Worm (Caenorhabditis elegans): ENCODE data around the gene Y34B4A.7.

Y34B4A.7 gene

DNA sequence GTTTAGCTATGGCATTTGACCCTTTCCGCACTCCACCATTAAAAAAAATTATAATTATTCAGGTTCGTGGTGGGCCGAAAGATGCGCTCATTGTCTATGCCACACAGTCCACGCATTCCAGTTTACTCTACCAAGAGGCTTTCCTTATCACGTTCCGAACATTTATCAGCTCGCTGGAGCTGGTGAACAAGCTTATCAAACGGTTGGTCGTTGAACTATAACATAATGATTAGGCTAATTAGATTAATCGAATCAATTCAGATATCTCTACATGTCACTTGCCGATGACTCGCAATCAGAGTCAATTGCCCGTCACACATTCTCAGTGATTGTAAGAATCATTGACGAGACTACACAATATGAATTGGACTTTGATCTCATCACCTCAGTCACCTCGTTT lies 25.2 kb downstream of the Y34B4A.7 start:
- TF ChIP-seq mab-5 (tag; optimal IDR thresholded peaks at IDR 0.05) (no peak), nhr-21 (tag; optimal IDR thresholded peaks at IDR 0.05) (no peak), lin-13 (GFP tag; optimal IDR thresholded peaks at IDR 0.05) (no peak), ZK546.5 (tag; optimal IDR thresholded peaks at IDR 0.05) (no peak), snpc-4 (tag; optimal IDR thresholded peaks at IDR 0.05) (no peak), peb-1 (tag; optimal IDR thresholded peaks at IDR 0.05) (no peak), lin-39 (tag; optimal IDR thresholded peaks at IDR 0.05) (no peak), gmeb-1 (tag; optimal IDR thresholded peaks at IDR 0.05) (no peak), mdl-1 (tag; optimal IDR thresholded peaks at IDR 0.05) (no peak), F13H6.1 (tag; optimal IDR thresholded peaks at IDR 0.05) (no peak), ceh-16 (tag; optimal IDR thresholded peaks at IDR 0.05) (no peak), zag-1 (tag; optimal IDR thresholded peaks at IDR 0.05) (no peak), nhr-11 (tag; optimal IDR thresholded peaks at IDR 0.05) (no peak), lin-11 (tag; optimal IDR thresholded peaks at IDR 0.05) (no peak), ztf-11 (tag; optimal IDR thresholded peaks at IDR 0.05) (no peak), ztf-1 (GFP tag; conservative IDR thresholded peaks at IDR 0.05) (no peak), nhr-25 (tag; optimal IDR thresholded peaks at IDR 0.05) (no peak), ztf-4 (tag; optimal IDR thresholded peaks at IDR 0.05) (no peak), egl-27 (tag; optimal IDR thresholded peaks at IDR 0.05) (no peak), sem-4 (tag; optimal IDR thresholded peaks at IDR 0.05) (no peak)

DNA sequence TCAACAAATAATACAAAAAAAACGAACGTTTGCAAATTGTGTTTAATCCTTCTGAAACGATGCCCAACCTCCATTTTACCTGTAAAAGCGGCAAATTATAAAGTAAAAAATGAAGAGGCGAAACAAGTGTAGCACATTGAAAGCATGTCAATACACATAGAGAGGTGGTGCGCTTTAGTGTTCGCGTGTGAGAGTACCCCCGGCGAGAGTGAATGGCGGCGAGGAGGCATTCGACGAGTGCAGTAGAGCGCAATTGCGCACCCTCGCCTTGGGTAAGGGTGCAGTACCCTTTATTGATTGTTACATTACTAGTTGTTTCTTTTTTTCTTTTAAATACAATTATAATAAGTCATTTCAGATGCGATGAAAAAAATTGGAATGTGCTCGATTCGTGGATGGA lies 31.1 kb downstream of the Y34B4A.7 start, which contains the start of gene hst-6:
hst-6 (plus strand) TSS at position 353 of the 400 bp plus-strand sequence.
- TF ChIP-seq sma-9 (GFP tag; optimal IDR thresholded peaks at IDR 0.05) (peak; percentile 76), sma-9 (tag; optimal IDR thresholded peaks at IDR 0.05) (no peak), ceh-16 (tag; optimal IDR thresholded peaks at IDR 0.05) (peak; percentile 8), lin-11 (tag; optimal IDR thresholded peaks at IDR 0.05) (peak; percentile 51), ZK546.5 (tag; optimal IDR thresholded peaks at IDR 0.05) (no peak), lsy-2 (tag; optimal IDR thresholded peaks at IDR 0.05) (peak in 1 of 2 experiments; percentile 23), nhr-10 (tag; optimal IDR thresholded peaks at IDR 0.05) (no peak), unc-55 (GFP tag; optimal IDR thresholded peaks at IDR 0.05) (peak; percentile 78), crh-2 (tag; optimal IDR thresholded peaks at IDR 0.05) (peak; percentile 71), gmeb-1 (tag; optimal IDR thresholded peaks at IDR 0.05) (peak; percentile 12), mdl-1 (tag; optimal IDR thresholded peaks at IDR 0.05) (peak in 1 of 2 experiments; percentile 0), nhr-25 (tag; optimal IDR thresholded peaks at IDR 0.05) (peak; percentile 67), sma-3 (GFP tag; optimal IDR thresholded peaks at IDR 0.05) (peak; percentile 47), fos-1 (tag; optimal IDR thresholded peaks at IDR 0.05) (peak; percentile 41), Y55F3AM.14 (GFP tag; optimal IDR thresholded peaks at IDR 0.05) (no peak), blmp-1 (tag; optimal IDR thresholded peaks at IDR 0.05; ENCODE audit: insufficient read depth) (peak; percentile 44), unc-62 (GFP tag; optimal IDR thresholded peaks at IDR 0.05) (no peak), R02D3.7 (tag; optimal IDR thresholded peaks at IDR 0.05) (no peak), sem-4 (tag; optimal IDR thresholded peaks at IDR 0.05) (peak; percentile 29), C34F6.9 (tag; optimal IDR thresholded peaks at IDR 0.05) (peak; percentile 80), nhr-11 (tag; optimal IDR thresholded peaks at IDR 0.05) (no peak), F13H6.1 (tag; optimal IDR thresholded peaks at IDR 0.05) (peak; percentile 81), ztf-4 (tag; optimal IDR thresholded peaks at IDR 0.05) (no peak), mab-5 (tag; optimal IDR thresholded peaks at IDR 0.05) (peak; percentile 25), nhr-129 (tag; optimal IDR thresholded peaks at IDR 0.05) (peak; percentile 60)

DNA sequence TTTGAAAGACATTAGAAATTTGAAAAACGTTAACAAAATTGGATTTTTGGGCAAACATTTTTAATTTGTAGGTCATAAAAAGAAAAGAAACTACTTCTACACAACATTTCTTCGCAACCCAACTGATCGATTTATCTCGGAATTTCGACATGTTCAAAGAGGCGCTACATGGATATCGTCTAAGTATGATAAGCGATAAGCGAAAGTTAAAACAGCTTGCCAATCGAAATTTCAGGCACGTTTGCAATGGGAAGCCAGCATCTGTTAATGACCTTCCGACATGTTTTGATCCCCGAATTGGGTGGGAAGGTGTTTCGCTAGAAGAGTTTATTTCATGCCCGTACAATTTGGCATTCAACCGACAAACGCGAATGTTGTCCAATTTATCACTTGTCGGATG lies 32.6 kb downstream of the Y34B4A.7 start:
- TF ChIP-seq fos-1 (tag; optimal IDR thresholded peaks at IDR 0.05) (no peak), ztf-4 (tag; optimal IDR thresholded peaks at IDR 0.05) (no peak), zag-1 (tag; optimal IDR thresholded peaks at IDR 0.05) (no peak), ama-1 (optimal IDR thresholded peaks at IDR 0.05) (no peak)

DNA sequence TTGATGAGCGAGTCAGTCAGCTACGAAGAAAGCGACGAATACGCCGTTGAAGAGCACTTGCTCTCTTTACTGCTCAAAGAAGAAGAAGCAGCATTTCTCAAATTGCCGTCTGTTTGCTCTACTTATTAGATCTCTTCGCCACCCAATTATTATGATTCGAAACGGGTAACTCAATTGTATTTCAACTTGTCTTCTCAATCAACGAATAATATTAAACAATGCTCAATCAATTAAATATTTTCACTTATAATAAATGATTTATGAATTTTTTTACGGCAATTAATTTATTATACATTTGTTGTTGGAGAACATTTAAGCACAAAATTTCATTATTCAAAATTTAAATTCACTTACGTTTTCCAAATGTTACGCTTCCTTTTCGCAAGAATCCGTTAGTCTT lies 34.1 kb downstream of the Y34B4A.7 start:
- TF ChIP-seq nhr-77 (tag; optimal IDR thresholded peaks at IDR 0.05), result no peak
- no peak for TF ChIP-seq nhr-25 (tag; optimal IDR thresholded peaks at IDR 0.05)
- TF ChIP-seq ama-1 (optimal IDR thresholded peaks at IDR 0.05), result no peak
- no peak for TF ChIP-seq skn-1 (tag; optimal IDR thresholded peaks at IDR 0.05)
- no peak for TF ChIP-seq peb-1 (tag; optimal IDR thresholded peaks at IDR 0.05)
- TF ChIP-seq mab-5 (tag; optimal IDR thresholded peaks at IDR 0.05), result no peak
- no peak for TF ChIP-seq lin-11 (tag; optimal IDR thresholded peaks at IDR 0.05)
- no peak for TF ChIP-seq F13H6.1 (tag; optimal IDR thresholded peaks at IDR 0.05)
- no peak for TF ChIP-seq blmp-1 (tag; optimal IDR thresholded peaks at IDR 0.05; ENCODE audit: insufficient read depth)
- TF ChIP-seq crh-2 (tag; optimal IDR thresholded peaks at IDR 0.05), result no peak
- TF ChIP-seq mdl-1 (tag; optimal IDR thresholded peaks at IDR 0.05), result no peak
- no peak for TF ChIP-seq nhr-10 (tag; optimal IDR thresholded peaks at IDR 0.05)
- TF ChIP-seq sem-4 (tag; optimal IDR thresholded peaks at IDR 0.05), result no peak
- TF ChIP-seq nhr-6 (tag; optimal IDR thresholded peaks at IDR 0.05), result no peak
- TF ChIP-seq unc-39 (tag; optimal IDR thresholded peaks at IDR 0.05), result no peak
- TF ChIP-seq unc-55 (GFP tag; optimal IDR thresholded peaks at IDR 0.05), result no peak
